Fruit fly (Drosophila melanogaster): ENCODE measurements around the gene ppk19.

The ppk19 gene

dm6 chr3R:29716043-29716781 lies 44.0 kb downstream of the ppk19 start (continued):
- no peak for TF ChIP-seq Hr51 (GFP tag; optimal IDR thresholded peaks at IDR 0.05)
- TF ChIP-seq ems (GFP tag; optimal IDR thresholded peaks at IDR 0.05): no peak
- no peak for TF ChIP-seq CG14860 (GFP tag; IDR thresholded peaks at IDR 0.05; ENCODE audit: partially characterized antibody)
- 0 out of 3 replicates have a peak, but pooled peaks have one; percentile 17 for TF ChIP-seq dysf (GFP tag; IDR thresholded peaks at IDR 0.05)
- no peak for TF ChIP-seq trh (GFP tag; optimal IDR thresholded peaks at IDR 0.05)
- no peak for TF ChIP-seq Kr (GFP tag; optimal IDR thresholded peaks at IDR 0.05)
- no peak for TF ChIP-seq CG7745 (tag; optimal IDR thresholded peaks at IDR 0.05)
- no peak for TF ChIP-seq CG10462 (GFP tag; optimal IDR thresholded peaks at IDR 0.05)
- no peak for TF ChIP-seq sqz (GFP tag; optimal IDR thresholded peaks at IDR 0.05)
- no peak for TF ChIP-seq Fer1 (GFP tag; optimal IDR thresholded peaks at IDR 0.05)
- no peak for TF ChIP-seq dimm (GFP tag; IDR thresholded peaks at IDR 0.05)
- TF ChIP-seq CG32532 (GFP tag; IDR thresholded peaks at IDR 0.05): peak; percentile 20; the same call in 1 of the 2 replicates
- no peak for TF ChIP-seq ttk (GFP tag; IDR thresholded peaks at IDR 0.05)
- peak; percentile 1 for TF ChIP-seq CG11504 (tag; optimal IDR thresholded peaks at IDR 0.05)
- TF ChIP-seq CG17912 (GFP tag; optimal IDR thresholded peaks at IDR 0.05): no peak
- TF ChIP-seq dan (GFP tag; IDR thresholded peaks at IDR 0.05): no peak
- no peak for TF ChIP-seq CG3995 (GFP tag; optimal IDR thresholded peaks at IDR 0.05)
- no peak for TF ChIP-seq HHEX (GFP tag; optimal IDR thresholded peaks at IDR 0.05)
- TF ChIP-seq CG10565 (GFP tag; optimal IDR thresholded peaks at IDR 0.05): no peak
- no peak for TF ChIP-seq Dek (tag; optimal IDR thresholded peaks at IDR 0.05)
- no peak for TF ChIP-seq gcm2 (GFP tag; optimal IDR thresholded peaks at IDR 0.05)
- peak; percentile 93 for TF ChIP-seq Lpt (GFP tag; optimal IDR thresholded peaks at IDR 0.05)
- TF ChIP-seq NfI (GFP tag; optimal IDR thresholded peaks at IDR 0.05): peak; percentile 28
- 0 out of 2 replicates have a peak, but pooled peaks have one; percentile 13 for TF ChIP-seq Rfx (GFP tag; IDR thresholded peaks at IDR 0.05)
- peak; percentile 46 for TF ChIP-seq sens (GFP tag)
- no peak for TF ChIP-seq BEAF-32 (GFP tag; optimal IDR thresholded peaks at IDR 0.05)
- no peak for TF ChIP-seq shn (GFP tag; optimal IDR thresholded peaks at IDR 0.05)
- no peak for TF ChIP-seq chif (GFP tag; optimal IDR thresholded peaks at IDR 0.05)
- TF ChIP-seq CG4328 (GFP tag; optimal IDR thresholded peaks at IDR 0.05): no peak
- peak; percentile 70 for TF ChIP-seq h (optimal IDR thresholded peaks at IDR 0.05)
- no peak for TF ChIP-seq Nf-YA (GFP tag; IDR thresholded peaks at IDR 0.05)
- TF ChIP-seq Sox100B (GFP tag; optimal IDR thresholded peaks at IDR 0.05): peak; percentile 15
- TF ChIP-seq CG17568 (GFP tag; optimal IDR thresholded peaks at IDR 0.05): no peak
- TF ChIP-seq CG16815 (GFP tag; optimal IDR thresholded peaks at IDR 0.05): no peak
- no peak for TF ChIP-seq Hey (tag; optimal IDR thresholded peaks at IDR 0.05)
- TF ChIP-seq fd64A (GFP tag; optimal IDR thresholded peaks at IDR 0.05): no peak
- no peak for TF ChIP-seq CG17829 (tag; optimal IDR thresholded peaks at IDR 0.05)
- TF ChIP-seq Hr39 (optimal IDR thresholded peaks at IDR 0.05): no peak
- TF ChIP-seq CoRest (tag; optimal IDR thresholded peaks at IDR 0.05): no peak
- no peak for TF ChIP-seq HmgD (GFP tag; optimal IDR thresholded peaks at IDR 0.05)
- no peak for TF ChIP-seq CG30020 (tag; optimal IDR thresholded peaks at IDR 0.05)
- TF ChIP-seq lab (GFP tag; optimal IDR thresholded peaks at IDR 0.05): no peak
- TF ChIP-seq HLHmδ (GFP tag; optimal IDR thresholded peaks at IDR 0.05): peak; percentile 47
- no peak for TF ChIP-seq CG7987 (GFP tag; optimal IDR thresholded peaks at IDR 0.05)
- no peak for TF ChIP-seq prd (optimal IDR thresholded peaks at IDR 0.05)
- TF ChIP-seq prd (GFP tag; IDR thresholded peaks at IDR 0.05): no peak
- TF ChIP-seq gfzf (GFP tag; optimal IDR thresholded peaks at IDR 0.05): no peak
- TF ChIP-seq lmd (GFP tag; IDR thresholded peaks at IDR 0.05): no peak
- TF ChIP-seq Myb (GFP tag; optimal IDR thresholded peaks at IDR 0.05): no peak
- TF ChIP-seq bowl (GFP tag; IDR thresholded peaks at IDR 0.05): no peak
- TF ChIP-seq vvl (GFP tag; IDR thresholded peaks at IDR 0.05): no peak

Measured in whole organism, embryonic.